Worm (Caenorhabditis elegans): ENCODE measurements around the gene T27A8.7.
A peak's percentile ranks its signal among the peaks of the same experiment; 100 is the strongest.

The T27A8.7 gene

DNA sequence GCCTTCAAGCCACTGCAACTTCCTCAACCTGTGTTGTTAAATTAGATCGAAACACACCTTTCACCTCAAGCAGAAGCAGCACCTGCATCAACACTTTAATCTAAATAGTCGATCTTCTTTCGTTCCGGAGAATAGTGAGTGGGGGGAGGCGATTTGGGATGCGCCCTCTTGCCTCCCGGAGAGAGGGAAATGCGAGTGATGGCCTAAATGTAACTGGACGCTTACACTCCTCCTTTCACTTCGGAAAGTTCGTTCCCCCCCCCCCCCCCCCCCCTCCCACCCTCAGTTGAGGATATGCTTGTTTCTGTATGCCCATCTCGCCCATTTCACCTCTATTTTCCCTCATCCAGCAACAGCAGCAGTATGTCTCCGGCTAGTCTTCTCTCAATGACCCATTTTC lies 26.4 kb upstream of the T27A8.7 start:
- TF ChIP-seq ceh-14 (tag; optimal IDR thresholded peaks at IDR 0.05) (no peak), ceh-48 (tag; optimal IDR thresholded peaks at IDR 0.05) (no peak), syd-9 (tag; optimal IDR thresholded peaks at IDR 0.05) (no peak), ceh-9 (tag; optimal IDR thresholded peaks at IDR 0.05) (no peak), ahr-1 (tag; optimal IDR thresholded peaks at IDR 0.05) (no peak), ceh-30 (tag; optimal IDR thresholded peaks at IDR 0.05) (no peak), elt-4 (tag; optimal IDR thresholded peaks at IDR 0.05) (no peak), K02D7.2 (tag; optimal IDR thresholded peaks at IDR 0.05) (no peak), ceh-24 (tag; optimal IDR thresholded peaks at IDR 0.05) (no peak)

DNA sequence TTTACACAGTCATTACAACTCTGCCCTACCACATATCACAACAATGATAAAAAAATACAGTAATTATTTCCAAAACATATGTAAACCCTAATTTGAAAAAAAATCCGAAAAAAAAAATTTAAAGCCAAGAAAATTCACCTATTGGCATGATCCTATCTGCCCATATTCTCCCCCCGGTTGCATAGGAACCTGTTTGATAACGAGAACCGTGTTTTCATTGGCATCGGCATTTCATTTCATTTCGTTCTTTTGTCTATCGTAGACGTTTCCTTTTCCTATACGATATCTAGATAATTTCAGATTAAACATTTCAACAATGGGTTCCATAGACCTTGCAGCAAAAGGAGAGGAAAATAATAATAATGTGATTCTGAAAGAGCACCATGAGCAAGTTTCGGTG lies 24.8 kb upstream of the T27A8.7 start, which contains the start of gene mboa-1:
TSS of gene mboa-1 (plus strand) at position 301 of the 400 bp plus-strand sequence.
- no peak for TF ChIP-seq ceh-24 (tag; optimal IDR thresholded peaks at IDR 0.05)
- TF ChIP-seq C08G9.2 (tag; optimal IDR thresholded peaks at IDR 0.05) = no peak
- no peak for TF ChIP-seq ceh-30 (tag; optimal IDR thresholded peaks at IDR 0.05)
- no peak for TF ChIP-seq lim-6 (tag; optimal IDR thresholded peaks at IDR 0.05)
- no peak for TF ChIP-seq K09A11.1 (tag; optimal IDR thresholded peaks at IDR 0.05; ENCODE audit: insufficient read depth)

DNA sequence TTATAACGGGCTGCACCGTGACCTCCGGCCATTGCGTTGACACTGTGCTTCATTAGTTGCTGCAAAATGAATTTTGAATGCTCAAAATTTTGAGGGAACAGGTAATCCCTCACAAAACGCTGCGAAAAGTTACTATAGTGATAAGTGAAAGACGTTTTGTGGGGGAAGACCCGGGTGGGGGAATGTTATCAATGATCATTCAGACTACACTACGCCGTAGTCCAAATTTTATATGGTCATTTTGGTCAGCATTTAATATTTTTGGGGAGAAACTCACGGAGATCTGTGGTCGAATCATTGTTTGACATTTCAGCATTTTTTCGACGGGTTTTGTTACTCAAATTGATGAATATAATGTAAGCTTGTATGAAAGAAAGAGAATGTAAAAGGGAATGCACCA lies 16.2 kb upstream of the T27A8.7 start:
- TF ChIP-seq pha-4 (tag; optimal IDR thresholded peaks at IDR 0.05) (no peak), ceh-19 (GFP tag; optimal IDR thresholded peaks at IDR 0.05) (no peak), pax-1 (tag; optimal IDR thresholded peaks at IDR 0.05) (no peak), ref-2 (tag; optimal IDR thresholded peaks at IDR 0.05) (no peak), ceh-31 (tag; optimal IDR thresholded peaks at IDR 0.05) (no peak), unc-86 (tag; optimal IDR thresholded peaks at IDR 0.05) (no peak), lim-6 (tag; optimal IDR thresholded peaks at IDR 0.05) (no peak), ceh-18 (tag; optimal IDR thresholded peaks at IDR 0.05) (no peak), pros-1 (tag; optimal IDR thresholded peaks at IDR 0.05) (no peak), hlh-15 (tag; optimal IDR thresholded peaks at IDR 0.05) (no peak), nhr-232 (tag; optimal IDR thresholded peaks at IDR 0.05) (no peak), nfya-1 (tag; optimal IDR thresholded peaks at IDR 0.05) (no peak)

DNA sequence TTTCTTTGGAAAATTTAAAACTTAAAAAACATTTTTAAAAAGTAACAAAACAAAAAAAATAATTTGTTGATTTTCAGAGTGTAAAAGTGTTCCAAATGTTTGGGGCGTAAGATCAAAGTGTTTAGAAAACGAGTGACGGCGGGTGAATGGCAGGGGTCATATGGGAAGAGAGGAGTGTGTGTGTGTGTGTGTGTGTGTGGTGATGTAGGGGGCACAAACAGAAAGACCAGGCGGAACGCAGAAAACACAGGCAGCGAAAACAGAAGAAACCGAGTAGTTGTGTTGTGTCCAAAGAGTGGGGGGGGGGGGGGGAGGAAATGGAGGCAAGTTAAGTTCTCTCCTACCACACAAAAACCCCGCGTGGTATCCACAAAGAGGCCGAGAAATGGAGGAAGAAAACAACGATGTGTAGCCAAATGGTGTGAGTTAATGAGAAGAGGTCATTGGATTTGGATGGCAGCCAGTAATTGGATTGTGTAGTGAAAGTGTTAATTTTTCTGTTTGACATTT lies 15.1 kb upstream of the T27A8.7 start, which contains the start of gene B0395.3:
TSS of gene B0395.3 (minus strand) at position 51 of the 510 bp plus-strand sequence.
- TF ChIP-seq ceh-19 (GFP tag; optimal IDR thresholded peaks at IDR 0.05) (no peak), unc-42 (tag; optimal IDR thresholded peaks at IDR 0.05) (peak; percentile 78), ceh-24 (tag; optimal IDR thresholded peaks at IDR 0.05) (no peak), sox-2 (GFP tag; IDR thresholded peaks at IDR 0.05) (no peak), ahr-1 (tag; optimal IDR thresholded peaks at IDR 0.05) (no peak), hlh-13 (GFP tag; optimal IDR thresholded peaks at IDR 0.05) (no peak), lin-11 (tag; optimal IDR thresholded peaks at IDR 0.05) (peak; percentile 24), ama-1 (optimal IDR thresholded peaks at IDR 0.05) (no peak), unc-86 (tag; optimal IDR thresholded peaks at IDR 0.05) (no peak), ceh-45 (GFP tag; IDR thresholded peaks at IDR 0.05) (no peak), pha-4 (tag; optimal IDR thresholded peaks at IDR 0.05) (no peak), madf-2 (tag; optimal IDR thresholded peaks at IDR 0.05) (no peak), eyg-1 (tag; optimal IDR thresholded peaks at IDR 0.05) (no peak), sox-4 (tag; optimal IDR thresholded peaks at IDR 0.05) (peak; percentile 2), ceh-34 (tag; optimal IDR thresholded peaks at IDR 0.05) (no peak), nhr-11 (tag; optimal IDR thresholded peaks at IDR 0.05) (no peak), hlh-8 (tag; optimal IDR thresholded peaks at IDR 0.05) (no peak), ceh-6 (GFP tag; optimal IDR thresholded peaks at IDR 0.05) (no peak), ceh-2 (tag; optimal IDR thresholded peaks at IDR 0.05) (no peak), che-1 (tag; optimal IDR thresholded peaks at IDR 0.05) (peak; percentile 50), T23F11.4 (GFP tag; optimal IDR thresholded peaks at IDR 0.05) (no peak), elt-4 (tag; optimal IDR thresholded peaks at IDR 0.05) (no peak), elt-2 (tag; optimal IDR thresholded peaks at IDR 0.05) (no peak), ttx-3 (tag; optimal IDR thresholded peaks at IDR 0.05) (no peak), C38D4.7 (GFP tag; optimal IDR thresholded peaks at IDR 0.05) (no peak), pros-1 (tag; optimal IDR thresholded peaks at IDR 0.05) (no peak), ets-4 (tag; optimal IDR thresholded peaks at IDR 0.05) (no peak), F13H6.1 (tag; optimal IDR thresholded peaks at IDR 0.05) (no peak), K09A11.1 (tag; optimal IDR thresholded peaks at IDR 0.05; ENCODE audit: insufficient read depth) (no peak), nfya-1 (tag; optimal IDR thresholded peaks at IDR 0.05) (no peak), hlh-15 (tag; optimal IDR thresholded peaks at IDR 0.05) (no peak), pat-9 (tag; optimal IDR thresholded peaks at IDR 0.05) (no peak), hlh-30 (tag; optimal IDR thresholded peaks at IDR 0.05; ENCODE audit: insufficient read depth) (no peak), tbx-2 (tag; optimal IDR thresholded peaks at IDR 0.05) (peak; percentile 32)
